Fruit fly (Drosophila melanogaster): Measurements from ENCODE around the gene CG34367.

Gene CG34367

DNA sequence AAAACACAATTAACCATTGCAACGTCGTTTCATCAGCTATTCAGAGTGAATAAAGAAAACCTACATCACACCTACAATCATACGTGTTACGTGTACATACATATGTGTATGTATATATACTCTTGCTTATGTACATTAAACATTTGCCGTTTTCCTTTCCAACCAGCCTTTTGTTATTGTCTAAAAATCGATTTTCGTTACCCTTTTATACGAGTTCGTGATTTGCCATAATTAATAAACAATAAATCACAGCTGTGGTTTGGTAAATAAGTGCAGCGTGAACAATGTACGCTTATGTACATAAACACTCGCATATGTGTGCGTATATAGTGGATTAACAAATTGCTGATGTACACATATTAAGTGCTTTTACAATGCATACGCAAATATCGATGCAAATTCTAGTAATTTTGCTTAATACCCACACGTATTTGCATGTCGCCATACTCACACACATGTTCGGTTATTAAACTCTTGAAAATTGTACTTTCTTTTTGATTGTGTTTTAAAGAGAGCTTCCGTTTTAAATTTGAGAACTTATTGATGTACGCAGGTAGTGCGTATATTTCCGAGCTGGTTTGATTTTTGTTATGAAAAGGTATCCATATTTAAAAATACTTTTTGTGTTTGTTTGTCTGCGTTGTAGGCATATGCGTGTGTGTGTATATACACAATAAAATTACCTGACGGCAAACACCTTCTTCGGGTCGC, 43.3 kb upstream of the CG34367 start (continued):
- no peak for TF ChIP-seq oc (tag; optimal IDR thresholded peaks at IDR 0.05)
- no peak for TF ChIP-seq CG3163 (GFP tag; optimal IDR thresholded peaks at IDR 0.05)
- TF ChIP-seq CG5180 (GFP tag; optimal IDR thresholded peaks at IDR 0.05): no peak
- TF ChIP-seq Ets97D (GFP tag; optimal IDR thresholded peaks at IDR 0.05): no peak
- TF ChIP-seq CG17568 (GFP tag; optimal IDR thresholded peaks at IDR 0.05): no peak
- TF ChIP-seq crc (GFP tag; optimal IDR thresholded peaks at IDR 0.05): no peak
- TF ChIP-seq mld (GFP tag; IDR thresholded peaks at IDR 0.05; ENCODE audit: partially characterized antibody): no peak
- no peak for TF ChIP-seq E2f1 (GFP tag; IDR thresholded peaks at IDR 0.05)
- TF ChIP-seq CG30020 (tag; optimal IDR thresholded peaks at IDR 0.05): peak; percentile 59
- TF ChIP-seq repo (GFP tag; optimal IDR thresholded peaks at IDR 0.05): no peak
- TF ChIP-seq bigmax (GFP tag; optimal IDR thresholded peaks at IDR 0.05): no peak
- TF ChIP-seq CG11247 (GFP tag; IDR thresholded peaks at IDR 0.05): no peak
- no peak for TF ChIP-seq stc (GFP tag; IDR thresholded peaks at IDR 0.05)
- no peak for TF ChIP-seq sens-2 (GFP tag; IDR thresholded peaks at IDR 0.05)
- no peak for TF ChIP-seq CG10321 (GFP tag; IDR thresholded peaks at IDR 0.05)
- no peak for TF ChIP-seq ATbp (GFP tag; optimal IDR thresholded peaks at IDR 0.05)
- no peak for TF ChIP-seq ash1 (GFP tag; optimal IDR thresholded peaks at IDR 0.05)
- TF ChIP-seq CG9215 (GFP tag; IDR thresholded peaks at IDR 0.05): no peak
- TF ChIP-seq CG1832 (GFP tag; optimal IDR thresholded peaks at IDR 0.05): no peak
- TF ChIP-seq CG43689 (GFP tag; IDR thresholded peaks at IDR 0.05): no peak
- no peak for TF ChIP-seq CG10654 (GFP tag; optimal IDR thresholded peaks at IDR 0.05)
- no peak for TF ChIP-seq salm (tag; optimal IDR thresholded peaks at IDR 0.05)
- no peak for TF ChIP-seq CG17186 (GFP tag; optimal IDR thresholded peaks at IDR 0.05)
- TF ChIP-seq unpg (GFP tag; optimal IDR thresholded peaks at IDR 0.05): no peak
- no peak for TF ChIP-seq BEAF-32 (GFP tag; optimal IDR thresholded peaks at IDR 0.05)
- TF ChIP-seq Stat92E (GFP tag; optimal IDR thresholded peaks at IDR 0.05): no peak
- TF ChIP-seq CG1647 (GFP tag; optimal IDR thresholded peaks at IDR 0.05): no peak
- peak in 1 of 2 experiments; percentile 30 for TF ChIP-seq tll (GFP tag; optimal IDR thresholded peaks at IDR 0.05)
- no peak for TF ChIP-seq jumu (GFP tag; optimal IDR thresholded peaks at IDR 0.05)
- no peak for TF ChIP-seq CG2712 (tag; optimal IDR thresholded peaks at IDR 0.05)
- no peak for TF ChIP-seq wdn (GFP tag; IDR thresholded peaks at IDR 0.05)
- TF ChIP-seq Hr51 (GFP tag; optimal IDR thresholded peaks at IDR 0.05): no peak
- no peak for TF ChIP-seq Elba2 (GFP tag; optimal IDR thresholded peaks at IDR 0.05)
- TF ChIP-seq Myb (GFP tag; optimal IDR thresholded peaks at IDR 0.05): no peak
- no peak for TF ChIP-seq NK7.1 (GFP tag; optimal IDR thresholded peaks at IDR 0.05)
- TF ChIP-seq Bdp1 (GFP tag; optimal IDR thresholded peaks at IDR 0.05): no peak
- TF ChIP-seq kni (GFP tag; optimal IDR thresholded peaks at IDR 0.05): peak; percentile 37
- TF ChIP-seq gro (GFP tag; optimal IDR thresholded peaks at IDR 0.05): peak; percentile 0
- TF ChIP-seq Oaz (GFP tag; IDR thresholded peaks at IDR 0.05): no peak
- no peak for TF ChIP-seq pnt (GFP tag; optimal IDR thresholded peaks at IDR 0.05)
- no peak for TF ChIP-seq toy (GFP tag; IDR thresholded peaks at IDR 0.05)
- no peak for TF ChIP-seq Rfx (GFP tag; IDR thresholded peaks at IDR 0.05)
- no peak for TF ChIP-seq trem (tag; optimal IDR thresholded peaks at IDR 0.05)
- no peak for TF ChIP-seq CG14441 (GFP tag; IDR thresholded peaks at IDR 0.05)
- TF ChIP-seq ssp (GFP tag; IDR thresholded peaks at IDR 0.05): no peak
- TF ChIP-seq CG13894 (tag; optimal IDR thresholded peaks at IDR 0.05): no peak
- TF ChIP-seq corto (GFP tag; optimal IDR thresholded peaks at IDR 0.05): peak; percentile 9
- no peak for TF ChIP-seq Dll (GFP tag; IDR thresholded peaks at IDR 0.05; ENCODE audit: partially characterized antibody)
- no peak for TF ChIP-seq CG16815 (GFP tag; optimal IDR thresholded peaks at IDR 0.05)
- no peak for TF ChIP-seq Hr3 (GFP tag; optimal IDR thresholded peaks at IDR 0.05)

All from whole organism, embryonic.